Worm (Caenorhabditis elegans) whole organism, L1 larva: Measurements from ENCODE around the gene F27E5.3.

ENCODE experiments used
- elt-3 ChIP-seq, 6 experiments: fragments of 150-350 bp in 1 of 6; sonication (generic microtip); optimal IDR thresholded peaks; 2 replicates each; lab custom pipeline; 2017 to 2018; ENCODE audit warnings: missing biosample characterization in 6 of 6, missing genetic modification characterization in 6 of 6, inconsistent platforms in 1 of 6
- hpl-2 ChIP-seq: fragments of 150-350 bp; optimal IDR thresholded peaks from 2 replicates; lab custom pipeline; 2014; ENCODE audit warnings: missing biosample characterization, missing genetic modification reagents, missing genetic modification characterization
- lsy-2 ChIP-seq, 2 experiments: fragments of 150-350 bp; optimal IDR thresholded peaks; 2 replicates each; lab custom pipeline; 2014; ENCODE audit warnings: missing biosample characterization in 2 of 2, missing genetic modification characterization in 2 of 2
- rnt-1 ChIP-seq: sonication (generic microtip); optimal IDR thresholded peaks from 2 replicates; lab custom pipeline; 2016; ENCODE audit warnings: mild to moderate bottlenecking, missing genetic modification characterization, moderate library complexity, missing compliant biosample characterization
- skn-1 ChIP-seq: fragments of 150-350 bp; optimal IDR thresholded peaks from 2 replicates; lab custom pipeline; 2014; ENCODE audit warnings: missing biosample characterization, missing genetic modification characterization
- unc-86 ChIP-seq: sonication (generic microtip); optimal IDR thresholded peaks from 2 replicates; lab custom pipeline; 2016; ENCODE audit warnings: missing genetic modification characterization, missing compliant biosample characterization
- unc-98 ChIP-seq: fragments of 200-800 bp; sonication (Bioruptor generic); IDR thresholded peaks from 2 replicates; pipeline ENCODE4 v1.3.6; 2022; ENCODE audit warnings: missing genetic modification characterization, missing compliant biosample characterization

DNA sequence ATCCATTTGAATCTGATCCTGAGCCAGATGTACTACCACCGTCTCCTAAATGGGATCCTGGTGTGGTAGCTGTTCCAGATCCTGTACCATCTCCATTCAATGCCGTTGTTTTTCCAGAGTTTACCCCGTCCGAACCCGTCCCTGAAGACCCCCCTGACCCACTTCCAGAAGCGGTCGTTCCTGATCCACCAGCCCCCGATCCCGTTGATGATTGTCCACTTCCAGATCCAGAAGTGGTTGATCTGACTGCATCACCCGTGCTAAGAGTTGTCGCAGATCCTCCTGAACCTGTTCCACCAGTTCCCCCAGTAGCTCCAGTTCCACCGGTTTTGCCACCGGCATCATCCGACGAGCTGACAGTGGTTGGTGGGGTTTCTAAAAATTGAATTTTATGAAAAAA lies 27.3 kb downstream of the F27E5.3 start:
- TF ChIP-seq rnt-1 (tag; lab: Kevin White, UChicago) (no peak), unc-98 (GFP tag; lab: Robert Waterston, UW) (no peak), unc-86 (tag; lab: Kevin White, UChicago) (no peak), lsy-2 (tag; optimal IDR thresholded peaks at IDR 0.05; lab: Kevin White, UChicago) (no peak), hpl-2 (no peak), skn-1 (tag; lab: Kevin White, UChicago) (no peak), elt-3 (tag; optimal IDR thresholded peaks at IDR 0.05; lab: Kevin White, UChicago) (no peak)
